Worm (Caenorhabditis elegans) whole organism, L2 larva: ENCODE results near the gene sdz-37.

Source experiments
- C34F6.9 ChIP-seq: fragments of 150-350 bp; optimal IDR thresholded peaks from 2 replicates; lab custom pipeline; 2014; ENCODE audit warnings: missing biosample characterization, missing genetic modification characterization
- F13H6.1 ChIP-seq: sonication (generic microtip); optimal IDR thresholded peaks from 2 replicates; lab custom pipeline; 2016; ENCODE audit warnings: missing genetic modification characterization, missing compliant biosample characterization
- Y55F3AM.14 ChIP-seq: fragments of 200-800 bp; sonication (Bioruptor generic); optimal IDR thresholded peaks from 2 replicates; lab custom pipeline; 2018; ENCODE audit warnings: mild to moderate bottlenecking, missing genetic modification characterization, missing compliant biosample characterization
- ZK546.5 ChIP-seq: sonication (generic microtip); optimal IDR thresholded peaks from 2 replicates; lab custom pipeline; 2017; ENCODE audit warnings: missing biosample characterization, missing genetic modification characterization
- alr-1 ChIP-seq: fragments of 150-350 bp; optimal IDR thresholded peaks from 2 replicates; lab custom pipeline; 2014; ENCODE audit warnings: missing biosample characterization, missing genetic modification characterization
- ama-1 ChIP-seq: fragments of 150-350 bp; optimal IDR thresholded peaks from 2 replicates; lab custom pipeline; 2018; ENCODE audit warnings: inconsistent platforms
- blmp-1 ChIP-seq: sonication (generic microtip); optimal IDR thresholded peaks from 2 replicates; lab custom pipeline; 2017; ENCODE audit warnings: missing genetic modification characterization, mild to moderate bottlenecking, missing compliant biosample characterization, antibody characterized with exemption, moderate library complexity; ENCODE audit not compliant: insufficient read depth
- ceh-16 ChIP-seq: fragments of 150-350 bp; optimal IDR thresholded peaks from 2 replicates; lab custom pipeline; 2014; ENCODE audit warnings: missing biosample characterization, missing genetic modification characterization
- crh-2 ChIP-seq: sonication (generic microtip); optimal IDR thresholded peaks from 2 replicates; lab custom pipeline; 2017; ENCODE audit warnings: missing biosample characterization, missing genetic modification characterization
- egl-27 ChIP-seq: sonication (generic microtip); optimal IDR thresholded peaks from 3 replicates; lab custom pipeline; 2017; ENCODE audit warnings: missing biosample characterization, missing genetic modification reagents, missing genetic modification characterization
- elt-1 ChIP-seq: fragments of 150-350 bp; optimal IDR thresholded peaks from 2 replicates; lab custom pipeline; 2014; ENCODE audit warnings: missing biosample characterization, missing genetic modification characterization
- fos-1 ChIP-seq: fragments of 150-350 bp; optimal IDR thresholded peaks from 2 replicates; lab custom pipeline; 2014; ENCODE audit warnings: missing biosample characterization, missing genetic modification characterization
- gmeb-1 ChIP-seq: fragments of 150-350 bp; optimal IDR thresholded peaks from 2 replicates; lab custom pipeline; 2014; ENCODE audit warnings: missing biosample characterization, missing genetic modification characterization
- lin-11 ChIP-seq: fragments of 150-350 bp; sonication (generic microtip); optimal IDR thresholded peaks from 2 replicates; lab custom pipeline; 2014; ENCODE audit warnings: missing biosample characterization, missing genetic modification characterization, inconsistent platforms, mixed read lengths
- lin-13 ChIP-seq: fragments of 150-350 bp; optimal IDR thresholded peaks from 2 replicates; lab custom pipeline; 2014; ENCODE audit warnings: missing biosample characterization, missing genetic modification reagents, missing genetic modification characterization
- lsy-2 ChIP-seq, 2 experiments: fragments of 150-350 bp in 1 of 2; sonication (generic microtip) in 1 of 2; optimal IDR thresholded peaks; 2 replicates each; lab custom pipeline; 2014 to 2017; ENCODE audit warnings: missing biosample characterization in 2 of 2, missing genetic modification characterization in 2 of 2
- mdl-1 ChIP-seq, 2 experiments: fragments of 150-350 bp in 1 of 2; sonication (generic microtip) in 1 of 2; optimal IDR thresholded peaks; 2 replicates each; lab custom pipeline; 2017; ENCODE audit warnings: missing biosample characterization in 2 of 2, missing genetic modification characterization in 2 of 2
- nhr-10 ChIP-seq: sonication (generic microtip); optimal IDR thresholded peaks from 2 replicates; lab custom pipeline; 2017; ENCODE audit warnings: missing biosample characterization, missing genetic modification characterization
- nhr-11 ChIP-seq: fragments of 150-350 bp; optimal IDR thresholded peaks from 2 replicates; lab custom pipeline; 2014; ENCODE audit warnings: missing biosample characterization, missing genetic modification characterization
- nhr-12 ChIP-seq: fragments of 150-350 bp; optimal IDR thresholded peaks from 2 replicates; lab custom pipeline; 2014; ENCODE audit warnings: missing biosample characterization, missing genetic modification characterization
- nhr-23 ChIP-seq: fragments of 150-350 bp; optimal IDR thresholded peaks from 2 replicates; lab custom pipeline; 2014; ENCODE audit warnings: missing biosample characterization, missing genetic modification reagents, missing genetic modification characterization
- nhr-237 ChIP-seq: fragments of 150-350 bp; optimal IDR thresholded peaks from 2 replicates; lab custom pipeline; 2014; ENCODE audit warnings: missing biosample characterization, missing genetic modification characterization
- nhr-25 ChIP-seq: fragments of 150-350 bp; sonication (generic microtip); optimal IDR thresholded peaks from 3 replicates; lab custom pipeline; 2014; ENCODE audit warnings: missing biosample characterization, missing genetic modification characterization
- nhr-6 ChIP-seq: fragments of 150-350 bp; optimal IDR thresholded peaks from 2 replicates; lab custom pipeline; 2014; ENCODE audit warnings: missing biosample characterization, missing genetic modification characterization
- sem-4 ChIP-seq: fragments of 150-350 bp; optimal IDR thresholded peaks from 2 replicates; lab custom pipeline; 2014; ENCODE audit warnings: missing biosample characterization, missing genetic modification reagents, missing genetic modification characterization
- skn-1 ChIP-seq: sonication (generic microtip); optimal IDR thresholded peaks from 2 replicates; lab custom pipeline; 2017; ENCODE audit warnings: missing biosample characterization, missing genetic modification characterization
- sma-3 ChIP-seq: sonication (generic microtip); optimal IDR thresholded peaks from 2 replicates; lab custom pipeline; 2016; ENCODE audit warnings: missing genetic modification reagents, missing genetic modification characterization, missing compliant biosample characterization
- sma-9 ChIP-seq, 2 experiments: fragments of 150-350 bp in 1 of 2; sonication (generic microtip) in 1 of 2; optimal IDR thresholded peaks; 2 replicates each; lab custom pipeline; 2014 to 2016; ENCODE audit warnings: missing genetic modification characterization in 2 of 2, mild to moderate bottlenecking in 1 of 2, missing biosample characterization in 1 of 2, missing compliant biosample characterization in 1 of 2, missing genetic modification reagents in 1 of 2, moderate library complexity in 1 of 2
- snpc-4 ChIP-seq: fragments of 150-350 bp; optimal IDR thresholded peaks from 2 replicates; lab custom pipeline; 2014; ENCODE audit warnings: missing biosample characterization, missing genetic modification characterization
- unc-55 ChIP-seq: fragments of 150-350 bp; sonication (generic microtip); optimal IDR thresholded peaks from 3 replicates; lab custom pipeline; 2014; ENCODE audit warnings: missing biosample characterization, missing genetic modification reagents, missing genetic modification characterization
- unc-62 ChIP-seq: fragments of 150-350 bp; optimal IDR thresholded peaks from 2 replicates; lab custom pipeline; 2014; ENCODE audit warnings: missing biosample characterization, missing genetic modification reagents, missing genetic modification characterization
- zag-1 ChIP-seq: fragments of 150-350 bp; optimal IDR thresholded peaks from 2 replicates; lab custom pipeline; 2014; ENCODE audit warnings: missing biosample characterization, missing genetic modification characterization
- ztf-1 ChIP-seq: fragments of 200-800 bp; sonication (Bioruptor generic); conservative IDR thresholded peaks from 2 replicates; pipeline ENCODE4 v1.3.6; 2022; ENCODE audit warnings: missing genetic modification characterization, missing compliant biosample characterization

sdz-37 gene

DNA sequence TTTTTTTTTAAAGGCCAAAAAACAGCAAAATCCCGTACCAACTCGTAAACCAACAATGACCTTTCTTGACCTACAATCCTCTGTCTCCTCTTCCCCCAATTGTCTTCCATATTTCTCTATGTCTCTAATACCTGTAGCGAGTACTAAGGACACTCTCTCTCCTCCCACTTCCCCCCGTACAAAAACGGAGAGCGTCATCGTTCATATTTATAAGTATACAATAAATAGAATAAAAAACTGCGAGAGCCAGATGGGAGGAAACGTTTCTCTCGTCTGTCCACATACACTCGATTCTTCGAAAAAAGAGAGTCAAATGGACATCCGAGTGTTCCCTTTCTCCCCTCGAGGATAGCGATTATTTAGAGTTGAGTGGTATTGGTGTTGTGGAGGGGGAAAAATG is 40.1 kb downstream of the sdz-37 start:
- TF ChIP-seq sem-4 (tag; lab: Kevin White, UChicago), result peak; percentile 0
- peak; percentile 14 for TF ChIP-seq egl-27
- TF ChIP-seq zag-1 (tag; lab: Kevin White, UChicago), result no peak
- no peak for TF ChIP-seq fos-1 (tag; lab: Kevin White, UChicago)
- peak; percentile 3 for TF ChIP-seq nhr-25 (tag; lab: Kevin White, UChicago)
- no peak for TF ChIP-seq nhr-12
- TF ChIP-seq skn-1 (tag; lab: Kevin White, UChicago), result no peak
- TF ChIP-seq unc-55 (GFP tag; lab: Kevin White, UChicago), result peak; percentile 13
- TF ChIP-seq F13H6.1 (tag; lab: Kevin White, UChicago), result peak; percentile 30
- TF ChIP-seq unc-62, result no peak
- no peak for TF ChIP-seq ama-1
- peak; percentile 23 for TF ChIP-seq C34F6.9 (tag; lab: Kevin White, UChicago)
- no peak for TF ChIP-seq crh-2 (tag; lab: Kevin White, UChicago)
- TF ChIP-seq sma-9 (GFP tag; optimal IDR thresholded peaks at IDR 0.05; lab: Kevin White, UChicago), result peak; percentile 44
- TF ChIP-seq sma-9 (tag; optimal IDR thresholded peaks at IDR 0.05; lab: Kevin White, UChicago), result no peak
- no peak for TF ChIP-seq nhr-11
- TF ChIP-seq lsy-2 (tag; optimal IDR thresholded peaks at IDR 0.05; lab: Kevin White, UChicago), result no peak
- TF ChIP-seq nhr-6, result peak; percentile 25
- TF ChIP-seq, all 48 proteins: peak for 8

DNA sequence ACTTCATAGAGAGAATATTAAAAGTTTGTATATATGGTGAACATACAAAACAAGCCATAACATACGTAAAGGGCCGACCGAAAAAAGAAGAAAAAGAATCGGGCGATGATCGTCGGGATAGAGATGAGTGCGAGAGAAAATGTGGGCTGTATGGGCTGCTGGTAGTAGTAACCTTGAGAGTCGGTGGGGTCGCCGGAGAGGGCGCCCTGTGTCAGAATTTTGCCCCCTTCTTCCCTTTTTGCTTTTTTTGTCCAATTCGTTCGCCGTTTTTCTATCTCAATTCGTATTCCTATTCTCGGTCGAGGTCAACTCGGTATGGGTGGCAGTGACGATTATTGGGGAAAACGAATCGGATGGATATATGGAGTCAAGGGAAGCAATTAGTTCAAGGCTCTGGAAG is 41.3 kb downstream of the sdz-37 start:
- TF ChIP-seq sma-9 (GFP tag; optimal IDR thresholded peaks at IDR 0.05; lab: Kevin White, UChicago) (peak; percentile 33), sma-9 (tag; optimal IDR thresholded peaks at IDR 0.05; lab: Kevin White, UChicago) (no peak), lsy-2 (tag; optimal IDR thresholded peaks at IDR 0.05; lab: Kevin White, UChicago) (no peak), elt-1 (tag; lab: Kevin White, UChicago) (no peak), sem-4 (tag; lab: Kevin White, UChicago) (no peak), ceh-16 (tag; lab: Kevin White, UChicago) (peak; percentile 25), nhr-25 (tag; lab: Kevin White, UChicago) (peak; percentile 1)

DNA sequence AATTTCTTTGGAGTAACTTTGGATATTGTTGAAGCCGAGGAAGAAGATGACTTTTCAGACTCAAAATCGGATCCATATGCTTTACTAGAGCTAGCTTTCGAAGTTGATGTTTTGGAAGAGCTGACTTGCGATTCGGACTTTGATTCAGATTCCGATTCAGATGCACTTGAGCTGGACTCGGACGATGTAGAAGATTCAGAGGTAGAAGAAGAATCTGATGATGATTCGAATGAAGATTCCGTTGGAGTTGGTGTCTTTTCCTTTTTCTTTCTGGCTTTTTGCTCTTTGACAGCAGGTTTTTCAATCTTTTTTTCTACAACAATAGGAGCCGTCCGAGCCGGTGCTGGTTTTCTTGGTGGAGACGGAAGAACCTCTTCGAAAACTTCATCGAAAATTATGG is 43.2 kb downstream of the sdz-37 start:
- TF ChIP-seq lin-13 (no peak), nhr-10 (tag; lab: Kevin White, UChicago) (no peak), elt-1 (tag; lab: Kevin White, UChicago) (no peak), nhr-237 (tag; lab: Kevin White, UChicago) (no peak), lin-11 (tag; lab: Kevin White, UChicago) (no peak), sem-4 (tag; lab: Kevin White, UChicago) (no peak), sma-3 (GFP tag; lab: Kevin White, UChicago) (no peak), egl-27 (no peak), mdl-1 (tag; optimal IDR thresholded peaks at IDR 0.05; lab: Kevin White, UChicago) (no peak), nhr-11 (no peak), fos-1 (tag; lab: Kevin White, UChicago) (no peak), crh-2 (tag; lab: Kevin White, UChicago) (no peak), ama-1 (no peak)
- TF ChIP-seq, all 48 proteins: peak for 0

DNA sequence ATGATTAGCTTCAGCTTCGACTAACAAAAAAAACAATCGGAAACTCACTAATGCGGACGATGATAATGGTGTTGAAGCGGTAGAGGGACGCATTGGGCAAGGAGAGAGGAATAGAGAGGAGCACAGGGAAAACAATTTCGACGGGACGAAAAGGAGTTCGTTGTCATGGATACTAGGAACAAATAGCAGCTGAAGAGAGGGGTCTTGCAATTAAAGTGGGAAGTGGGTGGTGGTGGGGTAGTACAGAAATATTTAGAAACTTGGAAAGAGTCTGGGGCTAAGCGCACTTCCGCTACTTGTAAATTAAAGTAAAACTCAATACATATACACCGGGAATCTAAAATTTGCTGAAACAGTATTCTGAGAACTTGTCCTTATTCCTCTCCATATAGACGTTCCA is 45.1 kb downstream of the sdz-37 start, which contains the start of gene F59B10.2:
TSS of gene F59B10.2 (minus strand) at position 101 of the 400 bp plus-strand sequence.
- TF ChIP-seq nhr-23 (tag; lab: Kevin White, UChicago), result no peak
- TF ChIP-seq gmeb-1 (tag; lab: Kevin White, UChicago), result no peak
- TF ChIP-seq lsy-2 (tag; optimal IDR thresholded peaks at IDR 0.05; lab: Kevin White, UChicago), result no peak
- no peak for TF ChIP-seq C34F6.9 (tag; lab: Kevin White, UChicago)
- no peak for TF ChIP-seq elt-1 (tag; lab: Kevin White, UChicago)
- no peak for TF ChIP-seq alr-1 (tag; lab: Kevin White, UChicago)
- no peak for TF ChIP-seq nhr-6
- no peak for TF ChIP-seq lin-13
- TF ChIP-seq Y55F3AM.14 (GFP tag; lab: Kevin White, UChicago), result no peak
- no peak for TF ChIP-seq nhr-10 (tag; lab: Kevin White, UChicago)
- no peak for TF ChIP-seq unc-55 (GFP tag; lab: Kevin White, UChicago)
- no peak for TF ChIP-seq mdl-1 (tag; optimal IDR thresholded peaks at IDR 0.05; lab: Kevin White, UChicago)
- TF ChIP-seq nhr-25 (tag; lab: Kevin White, UChicago), result no peak
- TF ChIP-seq snpc-4 (tag; lab: Kevin White, UChicago), result no peak
- no peak for TF ChIP-seq crh-2 (tag; lab: Kevin White, UChicago)

DNA sequence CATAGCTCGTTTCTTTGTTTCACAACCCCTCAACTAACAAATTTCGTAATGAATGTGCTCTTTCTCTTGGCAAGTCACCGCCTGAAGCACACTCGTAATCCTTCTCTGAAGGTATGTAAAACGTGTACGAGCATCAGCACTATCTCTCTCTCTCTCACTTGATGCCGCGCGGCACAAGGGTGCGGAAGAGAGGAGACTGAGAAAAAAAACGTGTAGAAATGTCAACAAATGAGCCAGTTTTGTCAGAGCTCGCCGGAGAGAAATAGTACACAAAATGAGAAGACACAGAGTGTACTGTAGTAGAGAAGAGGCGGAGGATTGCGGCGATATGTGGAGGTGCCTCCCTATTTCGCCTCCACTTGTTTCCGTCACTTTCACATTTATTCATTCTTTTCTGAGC is 45.6 kb downstream of the sdz-37 start, which contains the start of gene F59B10.3:
TSS of gene F59B10.3 (plus strand) at position 301 of the 400 bp plus-strand sequence.
- TF ChIP-seq ztf-1 (GFP tag; lab: Robert Waterston, UW), result no peak
- TF ChIP-seq ZK546.5, result no peak
- no peak for TF ChIP-seq blmp-1 (tag; lab: Kevin White, UChicago)
- TF ChIP-seq F13H6.1 (tag; lab: Kevin White, UChicago), result peak; percentile 25
- TF ChIP-seq ama-1, result no peak
